Fruit fly (Drosophila melanogaster): Measurements from ENCODE around the gene Rtc1.

Rtc1 gene

dm6 chrX:13783958-13784907 is 27.3 kb downstream of the Rtc1 start (continued):
- peak; percentile 55; the same call in 1 of the 2 replicates for TF ChIP-seq Gug (GFP tag; IDR thresholded peaks at IDR 0.05)
- no peak for TF ChIP-seq fkh (GFP tag; optimal IDR thresholded peaks at IDR 0.05)
- TF ChIP-seq CG10669 (GFP tag; optimal IDR thresholded peaks at IDR 0.05) = peak; percentile 33
- TF ChIP-seq CG4318 (GFP tag; optimal IDR thresholded peaks at IDR 0.05) = peak; percentile 67
- peak; percentile 74 for TF ChIP-seq eg (GFP tag; IDR thresholded peaks at IDR 0.05)
- TF ChIP-seq CG11294 (GFP tag; IDR thresholded peaks at IDR 0.05) = peak; percentile 57
- peak; percentile 38 for TF ChIP-seq Hr39 (GFP tag; optimal IDR thresholded peaks at IDR 0.05)
- TF ChIP-seq Eip78C (GFP tag) = peak; percentile 88
- no peak for TF ChIP-seq CG8632 (GFP tag; optimal IDR thresholded peaks at IDR 0.05)
- TF ChIP-seq CG1621 (tag; optimal IDR thresholded peaks at IDR 0.05) = peak; percentile 0
- TF ChIP-seq svp (GFP tag) = peak; percentile 49
- peak; percentile 8 for TF ChIP-seq CG16779 (tag; optimal IDR thresholded peaks at IDR 0.05)
- TF ChIP-seq cyc (GFP tag; optimal IDR thresholded peaks at IDR 0.05) = peak; percentile 13
- TF ChIP-seq fd85E (GFP tag; optimal IDR thresholded peaks at IDR 0.05) = no peak
- no peak for TF ChIP-seq CG6163 (GFP tag; IDR thresholded peaks at IDR 0.05)
- TF ChIP-seq salr (GFP tag; optimal IDR thresholded peaks at IDR 0.05) = peak in 1 of 2 experiments; percentile 16
- peak; percentile 27 for TF ChIP-seq Ets96B (tag; optimal IDR thresholded peaks at IDR 0.05)
- peak; percentile 57 for TF ChIP-seq dsx (GFP tag; optimal IDR thresholded peaks at IDR 0.05; ENCODE audit: poor library complexity, severe bottlenecking)
- peak; percentile 84 for TF ChIP-seq Hr4 (GFP tag; optimal IDR thresholded peaks at IDR 0.05)
- TF ChIP-seq topi (GFP tag; optimal IDR thresholded peaks at IDR 0.05) = peak; percentile 27
- TF ChIP-seq CG34406 (GFP tag; optimal IDR thresholded peaks at IDR 0.05) = peak; percentile 25
- TF ChIP-seq CG6792 (GFP tag; optimal IDR thresholded peaks at IDR 0.05) = peak; percentile 27
- TF ChIP-seq CG11902 (GFP tag; optimal IDR thresholded peaks at IDR 0.05) = peak; percentile 5
- TF ChIP-seq CG10631 (GFP tag; optimal IDR thresholded peaks at IDR 0.05) = peak; percentile 16
- peak; percentile 43 for TF ChIP-seq CG3032 (tag; optimal IDR thresholded peaks at IDR 0.05)
- peak; percentile 36 for TF ChIP-seq lz (GFP tag; optimal IDR thresholded peaks at IDR 0.05)
- TF ChIP-seq Eip75B (GFP tag; optimal IDR thresholded peaks at IDR 0.05) = peak; percentile 62
- peak; percentile 69 for TF ChIP-seq net (GFP tag; optimal IDR thresholded peaks at IDR 0.05)
- TF ChIP-seq CG8119 (GFP tag; IDR thresholded peaks at IDR 0.05) = peak; percentile 72
- no peak for TF ChIP-seq CG11762 (GFP tag; optimal IDR thresholded peaks at IDR 0.05; ENCODE audit: insufficient read depth)
- peak; percentile 57 for TF ChIP-seq acj6 (GFP tag; optimal IDR thresholded peaks at IDR 0.05)
- TF ChIP-seq fd59A (GFP tag; optimal IDR thresholded peaks at IDR 0.05) = peak; percentile 28
- TF ChIP-seq CG32006 (GFP tag; optimal IDR thresholded peaks at IDR 0.05) = peak; percentile 89

- TF ChIP-seq CG6792 (GFP tag; optimal IDR thresholded peaks at IDR 0.05) = no peak
- peak; percentile 51 for TF ChIP-seq svp (GFP tag)
- no peak for TF ChIP-seq dsx (GFP tag; optimal IDR thresholded peaks at IDR 0.05; ENCODE audit: poor library complexity, severe bottlenecking)
- peak; percentile 70 for TF ChIP-seq Eip78C (GFP tag)
- TF ChIP-seq CG3032 (tag; optimal IDR thresholded peaks at IDR 0.05) = no peak
These were observed 29.2 kb downstream of the Rtc1 start for dm6 chrX:13786037-13786667.

- TF ChIP-seq CG15336 (GFP tag; IDR thresholded peaks at IDR 0.05) = no peak
- TF ChIP-seq CG7368 (GFP tag; optimal IDR thresholded peaks at IDR 0.05) = no peak
- TF ChIP-seq CG32006 (GFP tag; optimal IDR thresholded peaks at IDR 0.05) = no peak
- TF ChIP-seq CG31627 (GFP tag; optimal IDR thresholded peaks at IDR 0.05) = no peak
- TF ChIP-seq Eip75B (GFP tag; optimal IDR thresholded peaks at IDR 0.05) = no peak
- no peak for TF ChIP-seq Lpt (GFP tag; optimal IDR thresholded peaks at IDR 0.05)
- no peak for TF ChIP-seq CG8119 (GFP tag; IDR thresholded peaks at IDR 0.05)
- no peak for TF ChIP-seq Sox14 (GFP tag; optimal IDR thresholded peaks at IDR 0.05)
- TF ChIP-seq CG6808 (GFP tag; optimal IDR thresholded peaks at IDR 0.05) = no peak
- TF ChIP-seq OdsH (GFP tag; optimal IDR thresholded peaks at IDR 0.05) = no peak
- TF ChIP-seq CG11294 (GFP tag; IDR thresholded peaks at IDR 0.05) = no peak
- TF ChIP-seq salr (GFP tag; optimal IDR thresholded peaks at IDR 0.05) = no peak
- TF ChIP-seq Blimp-1 (GFP tag; optimal IDR thresholded peaks at IDR 0.05) = no peak
- no peak for TF ChIP-seq Eip78C (GFP tag)
- TF ChIP-seq CG6792 (GFP tag; optimal IDR thresholded peaks at IDR 0.05) = no peak
- TF ChIP-seq CG16779 (tag; optimal IDR thresholded peaks at IDR 0.05) = no peak
These were observed 30.4 kb downstream of the Rtc1 start for dm6 chrX:13787282-13787850.
